Worm (Caenorhabditis elegans) whole organism, L2 larva: ENCODE data around the gene srbc-68.

Source experiments
- F13H6.1 ChIP-seq: sonication (generic microtip); optimal IDR thresholded peaks from 2 replicates; lab custom pipeline; 2016; ENCODE audit warnings: missing genetic modification characterization, missing compliant biosample characterization
- R02D3.7 ChIP-seq: fragments of 150-350 bp; optimal IDR thresholded peaks from 2 replicates; lab custom pipeline; 2014; ENCODE audit warnings: missing biosample characterization, missing genetic modification characterization
- ZK546.5 ChIP-seq: sonication (generic microtip); optimal IDR thresholded peaks from 2 replicates; lab custom pipeline; 2017; ENCODE audit warnings: missing biosample characterization, missing genetic modification characterization
- alr-1 ChIP-seq: fragments of 150-350 bp; optimal IDR thresholded peaks from 2 replicates; lab custom pipeline; 2014; ENCODE audit warnings: missing biosample characterization, missing genetic modification characterization
- aly-2 ChIP-seq: fragments of 150-350 bp; optimal IDR thresholded peaks from 2 replicates; lab custom pipeline; 2014; ENCODE audit warnings: missing biosample characterization, missing genetic modification characterization
- ama-1 ChIP-seq: fragments of 150-350 bp; optimal IDR thresholded peaks from 2 replicates; lab custom pipeline; 2018; ENCODE audit warnings: inconsistent platforms
- blmp-1 ChIP-seq: sonication (generic microtip); optimal IDR thresholded peaks from 2 replicates; lab custom pipeline; 2017; ENCODE audit warnings: missing genetic modification characterization, mild to moderate bottlenecking, missing compliant biosample characterization, antibody characterized with exemption, moderate library complexity; ENCODE audit not compliant: insufficient read depth
- ceh-82 ChIP-seq: fragments of 150-350 bp; optimal IDR thresholded peaks from 2 replicates; lab custom pipeline; 2014; ENCODE audit warnings: missing biosample characterization, missing genetic modification characterization
- crh-2 ChIP-seq: sonication (generic microtip); optimal IDR thresholded peaks from 2 replicates; lab custom pipeline; 2017; ENCODE audit warnings: missing biosample characterization, missing genetic modification characterization
- dmd-4 ChIP-seq: sonication (generic microtip); optimal IDR thresholded peaks from 2 replicates; lab custom pipeline; 2017; ENCODE audit warnings: missing biosample characterization, missing genetic modification characterization
- elt-1 ChIP-seq: fragments of 150-350 bp; optimal IDR thresholded peaks from 2 replicates; lab custom pipeline; 2014; ENCODE audit warnings: missing biosample characterization, missing genetic modification characterization
- elt-3 ChIP-seq: sonication (generic microtip); optimal IDR thresholded peaks from 2 replicates; lab custom pipeline; 2017; ENCODE audit warnings: missing biosample characterization, missing genetic modification characterization
- fos-1 ChIP-seq: fragments of 150-350 bp; optimal IDR thresholded peaks from 2 replicates; lab custom pipeline; 2014; ENCODE audit warnings: missing biosample characterization, missing genetic modification characterization
- gmeb-1 ChIP-seq: fragments of 150-350 bp; optimal IDR thresholded peaks from 2 replicates; lab custom pipeline; 2014; ENCODE audit warnings: missing biosample characterization, missing genetic modification characterization
- lin-13 ChIP-seq: fragments of 150-350 bp; optimal IDR thresholded peaks from 2 replicates; lab custom pipeline; 2014; ENCODE audit warnings: missing biosample characterization, missing genetic modification reagents, missing genetic modification characterization
- lin-39 ChIP-seq: fragments of 150-350 bp; optimal IDR thresholded peaks from 2 replicates; lab custom pipeline; 2014; ENCODE audit warnings: missing biosample characterization, missing genetic modification reagents, missing genetic modification characterization
- lsy-2 ChIP-seq, 2 experiments: fragments of 150-350 bp in 1 of 2; sonication (generic microtip) in 1 of 2; optimal IDR thresholded peaks; 2 replicates each; lab custom pipeline; 2014 to 2017; ENCODE audit warnings: missing biosample characterization in 2 of 2, missing genetic modification characterization in 2 of 2
- mbf-1 ChIP-seq: sonication (generic microtip); optimal IDR thresholded peaks from 2 replicates; lab custom pipeline; 2017; ENCODE audit warnings: missing biosample characterization, missing genetic modification characterization
- nhr-10 ChIP-seq: sonication (generic microtip); optimal IDR thresholded peaks from 2 replicates; lab custom pipeline; 2017; ENCODE audit warnings: missing biosample characterization, missing genetic modification characterization
- nhr-11 ChIP-seq: fragments of 150-350 bp; optimal IDR thresholded peaks from 2 replicates; lab custom pipeline; 2014; ENCODE audit warnings: missing biosample characterization, missing genetic modification characterization
- nhr-129 ChIP-seq: fragments of 150-350 bp; optimal IDR thresholded peaks from 2 replicates; lab custom pipeline; 2014; ENCODE audit warnings: missing biosample characterization, missing genetic modification characterization
- nhr-21 ChIP-seq: fragments of 150-350 bp; optimal IDR thresholded peaks from 2 replicates; lab custom pipeline; 2014; ENCODE audit warnings: missing biosample characterization, missing genetic modification characterization
- nhr-237 ChIP-seq: fragments of 150-350 bp; optimal IDR thresholded peaks from 2 replicates; lab custom pipeline; 2014; ENCODE audit warnings: missing biosample characterization, missing genetic modification characterization
- nhr-6 ChIP-seq: fragments of 150-350 bp; optimal IDR thresholded peaks from 2 replicates; lab custom pipeline; 2014; ENCODE audit warnings: missing biosample characterization, missing genetic modification characterization
- peb-1 ChIP-seq: fragments of 150-350 bp; optimal IDR thresholded peaks from 2 replicates; lab custom pipeline; 2014; ENCODE audit warnings: missing biosample characterization, missing genetic modification characterization
- skn-1 ChIP-seq: sonication (generic microtip); optimal IDR thresholded peaks from 2 replicates; lab custom pipeline; 2017; ENCODE audit warnings: missing biosample characterization, missing genetic modification characterization
- sma-3 ChIP-seq: sonication (generic microtip); optimal IDR thresholded peaks from 2 replicates; lab custom pipeline; 2016; ENCODE audit warnings: missing genetic modification reagents, missing genetic modification characterization, missing compliant biosample characterization
- sma-9 ChIP-seq, 2 experiments: fragments of 150-350 bp in 1 of 2; sonication (generic microtip) in 1 of 2; optimal IDR thresholded peaks; 2 replicates each; lab custom pipeline; 2014 to 2016; ENCODE audit warnings: missing genetic modification characterization in 2 of 2, mild to moderate bottlenecking in 1 of 2, missing biosample characterization in 1 of 2, missing compliant biosample characterization in 1 of 2, missing genetic modification reagents in 1 of 2, moderate library complexity in 1 of 2
- unc-39 ChIP-seq: fragments of 150-350 bp; optimal IDR thresholded peaks from 2 replicates; lab custom pipeline; 2014; ENCODE audit warnings: missing biosample characterization, missing genetic modification characterization
- unc-55 ChIP-seq: fragments of 150-350 bp; sonication (generic microtip); optimal IDR thresholded peaks from 3 replicates; lab custom pipeline; 2014; ENCODE audit warnings: missing biosample characterization, missing genetic modification reagents, missing genetic modification characterization
- ztf-1 ChIP-seq: fragments of 200-800 bp; sonication (Bioruptor generic); conservative IDR thresholded peaks from 2 replicates; pipeline ENCODE4 v1.3.6; 2022; ENCODE audit warnings: missing genetic modification characterization, missing compliant biosample characterization
- ztf-11 ChIP-seq: sonication (generic microtip); optimal IDR thresholded peaks from 2 replicates; lab custom pipeline; 2017; ENCODE audit warnings: missing biosample characterization, missing genetic modification characterization
- ztf-4 ChIP-seq: fragments of 150-350 bp; optimal IDR thresholded peaks from 2 replicates; lab custom pipeline; 2014; ENCODE audit warnings: missing biosample characterization, missing genetic modification characterization

The srbc-68 gene

ce11 chrV:3585011-3585410 lies 38.6 kb upstream of the srbc-68 start:
- TF ChIP-seq ceh-82 (no peak), R02D3.7 (tag; lab: Kevin White, UChicago) (no peak), ztf-1 (GFP tag; lab: Robert Waterston, UW) (no peak), unc-39 (tag; lab: Kevin White, UChicago) (no peak), elt-3 (tag; lab: Kevin White, UChicago) (no peak), nhr-129 (tag; lab: Kevin White, UChicago) (no peak), unc-55 (GFP tag; lab: Kevin White, UChicago) (no peak), F13H6.1 (tag; lab: Kevin White, UChicago) (no peak)

ce11 chrV:3583622-3584021 lies 37.2 kb upstream of the srbc-68 start:
- TF ChIP-seq ztf-11 (tag; lab: Kevin White, UChicago) (no peak), lin-39 (tag; lab: Kevin White, UChicago) (no peak), dmd-4 (tag; lab: Kevin White, UChicago) (no peak), elt-3 (tag; lab: Kevin White, UChicago) (no peak), nhr-10 (no peak), lsy-2 (tag; optimal IDR thresholded peaks at IDR 0.05; lab: Kevin White, UChicago) (no peak), lin-13 (no peak), peb-1 (tag; lab: Kevin White, UChicago) (no peak), nhr-6 (tag; lab: Kevin White, UChicago) (no peak), nhr-237 (tag; lab: Kevin White, UChicago) (no peak), R02D3.7 (tag; lab: Kevin White, UChicago) (no peak), ztf-4 (tag; lab: Kevin White, UChicago) (no peak), skn-1 (tag; lab: Kevin White, UChicago) (no peak)

- TF ChIP-seq ztf-11 (tag; lab: Kevin White, UChicago) (no peak), crh-2 (tag; lab: Kevin White, UChicago) (no peak), lin-39 (tag; lab: Kevin White, UChicago) (no peak), sma-9 (GFP tag; optimal IDR thresholded peaks at IDR 0.05; lab: Kevin White, UChicago) (no peak), sma-9 (tag; optimal IDR thresholded peaks at IDR 0.05; lab: Kevin White, UChicago) (no peak), unc-39 (tag; lab: Kevin White, UChicago) (no peak)
- TF ChIP-seq, all 48 proteins: peak for 0
These were observed 36.3 kb upstream of the srbc-68 start for ce11 chrV:3582671-3583070.

- TF ChIP-seq mbf-1 (no peak), skn-1 (tag; lab: Kevin White, UChicago) (no peak), elt-3 (tag; lab: Kevin White, UChicago) (no peak), sma-9 (GFP tag; optimal IDR thresholded peaks at IDR 0.05; lab: Kevin White, UChicago) (peak; percentile 21), sma-9 (tag; optimal IDR thresholded peaks at IDR 0.05; lab: Kevin White, UChicago) (no peak), elt-1 (tag; lab: Kevin White, UChicago) (no peak), nhr-21 (tag; lab: Kevin White, UChicago) (no peak), ama-1 (lab: Kevin White, UChicago) (no peak)
These were observed 35.7 kb upstream of the srbc-68 start for ce11 chrV:3582086-3582485.

- TF ChIP-seq nhr-10 = no peak
- no peak for TF ChIP-seq alr-1 (tag; lab: Kevin White, UChicago)
- no peak for TF ChIP-seq ztf-1 (GFP tag; lab: Robert Waterston, UW)
- no peak for TF ChIP-seq elt-1 (tag; lab: Kevin White, UChicago)
- no peak for TF ChIP-seq nhr-11
- TF ChIP-seq gmeb-1 (tag; lab: Kevin White, UChicago) = no peak
- TF ChIP-seq aly-2 = no peak
- no peak for TF ChIP-seq fos-1 (tag; lab: Kevin White, UChicago)
- TF ChIP-seq blmp-1 (tag; lab: Kevin White, UChicago) = no peak
- no peak for TF ChIP-seq sma-3 (GFP tag; lab: Kevin White, UChicago)
These were observed 35.2 kb upstream of the srbc-68 start for ce11 chrV:3581643-3582042.

DNA sequence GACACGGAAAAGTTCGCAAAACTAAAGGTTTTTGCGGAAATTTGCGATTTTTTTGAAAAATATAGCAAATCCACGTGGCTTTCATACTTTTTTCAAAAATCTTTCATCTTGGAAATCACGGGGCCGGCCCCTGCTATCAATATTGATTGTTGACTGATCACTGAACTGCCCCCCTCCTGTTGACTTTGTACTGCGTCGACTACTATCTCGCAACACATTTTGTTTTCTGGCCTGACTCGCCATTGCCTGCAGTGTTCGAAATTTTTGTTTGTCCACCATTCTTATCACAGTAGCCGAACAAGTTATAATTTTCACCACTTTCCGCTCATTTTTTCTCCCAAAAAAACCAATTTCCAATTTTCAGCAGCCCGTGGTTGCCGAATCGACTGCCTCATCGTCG lies 34.6 kb upstream of the srbc-68 start:
- TF ChIP-seq ZK546.5 (no peak), nhr-129 (tag; lab: Kevin White, UChicago) (peak; percentile 11)
